Fruit fly (Drosophila melanogaster) whole organism, adult: ENCODE data around the gene Tsp3A.

Experiments
- CG33017 ChIP-seq: fragments of 200-800 bp; sonication (Bioruptor generic); optimal IDR thresholded peaks from 2 replicates; lab custom pipeline; 2018; ENCODE audit warnings: missing biosample characterization, mild to moderate bottlenecking, missing genetic modification characterization, moderate library complexity
- CG7045 ChIP-seq: fragments of 200-800 bp; sonication (Bioruptor generic); optimal IDR thresholded peaks from 2 replicates; lab custom pipeline; 2017; ENCODE audit warnings: missing biosample characterization, mild to moderate bottlenecking, missing genetic modification characterization
- bab1 ChIP-seq: fragments of 200-800 bp; sonication (Bioruptor generic); optimal IDR thresholded peaks from 3 replicates; lab custom pipeline; 2019; ENCODE audit warnings: missing biosample characterization, mild to moderate bottlenecking, missing genetic modification characterization, moderate library complexity
- cnc ChIP-seq, 2 experiments: fragments of >200 bp; optimal IDR thresholded peaks; 2 replicates each; lab custom pipeline; 2017
- kay ChIP-seq: fragments of 200-800 bp; sonication (Bioruptor generic); peaks from one replicate; lab custom pipeline; 2016; ENCODE audit warnings: missing biosample characterization, missing genetic modification characterization, borderline replicate concordance

DNA sequence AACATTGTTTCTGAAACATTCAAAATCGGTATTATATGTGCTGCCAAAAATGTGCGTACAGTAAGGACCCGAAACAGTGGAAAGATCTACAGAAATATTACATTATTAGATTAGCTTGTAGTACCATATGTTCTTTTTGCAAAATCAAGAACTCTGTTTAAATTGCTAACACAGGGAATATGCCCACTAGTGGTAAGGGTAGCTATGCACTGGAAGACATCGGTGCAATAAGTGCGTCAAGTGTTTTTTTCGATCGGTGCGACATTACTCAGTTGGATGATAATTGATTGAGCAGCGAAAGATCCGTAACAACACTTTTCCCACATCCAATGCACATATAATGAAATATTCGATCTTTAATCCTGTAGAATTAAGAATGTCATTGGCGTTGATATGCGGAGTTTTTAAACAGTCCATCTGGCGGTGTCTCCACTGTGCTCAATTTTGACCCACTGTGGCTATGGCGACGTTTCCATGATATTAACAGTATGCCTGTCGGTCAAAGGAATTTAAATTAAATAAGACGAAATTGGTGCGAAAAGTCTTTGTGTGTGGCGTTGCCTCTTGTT, 15.6 kb upstream of the Tsp3A start:
- no peak for TF ChIP-seq bab1 (GFP tag; lab: Kevin White, UChicago)
- no peak for TF ChIP-seq cnc (optimal IDR thresholded peaks at IDR 0.05; lab: Kevin White, UChicago)
- peak; percentile 35 for TF ChIP-seq CG7045
- no peak for TF ChIP-seq CG33017 (tag; lab: Kevin White, UChicago)
- TF ChIP-seq kay (GFP tag; lab: Kevin White, UChicago), result no peak
